Fruit fly (Drosophila melanogaster): ENCODE data around the gene GstD6.

GstD6 gene

DNA sequence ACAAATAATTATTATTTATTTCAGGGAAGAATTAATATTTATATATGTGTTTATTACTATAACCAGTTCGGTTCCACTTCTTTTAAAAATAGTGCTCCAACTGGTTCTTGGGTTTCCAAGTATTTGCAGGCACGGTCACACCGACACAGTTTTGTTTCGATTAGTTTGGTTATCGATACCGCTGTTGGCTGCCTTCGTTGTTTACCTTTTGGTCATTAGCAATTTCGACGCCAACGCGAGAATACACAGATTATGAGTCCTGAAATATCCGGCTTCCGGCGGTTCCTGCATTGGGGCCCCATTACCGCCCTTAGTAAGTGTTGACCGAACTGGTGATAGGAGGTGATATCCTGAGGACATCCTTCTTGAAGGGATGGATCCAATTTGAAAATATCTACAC lies 31.2 kb downstream of the GstD6 start, which contains the start of gene CG5196 (continued):
- TF ChIP-seq Ptx1 (GFP tag; IDR thresholded peaks at IDR 0.05) (no peak), dati (GFP tag; IDR thresholded peaks at IDR 0.05) (no peak), luna (GFP tag; optimal IDR thresholded peaks at IDR 0.05) (no peak), Ets65A (GFP tag) (no peak), chm (GFP tag; IDR thresholded peaks at IDR 0.05) (peak; percentile 43; the same call in 1 of the 2 replicates), kay (GFP tag; optimal IDR thresholded peaks at IDR 0.05) (no peak), Lpt (GFP tag; optimal IDR thresholded peaks at IDR 0.05) (no peak), Scr (GFP tag; IDR thresholded peaks at IDR 0.05; ENCODE audit: partially characterized antibody) (peak; percentile 65), CG1024 (GFP tag; IDR thresholded peaks at IDR 0.05) (no peak), Myb (GFP tag; optimal IDR thresholded peaks at IDR 0.05) (peak; percentile 15), kni (GFP tag; optimal IDR thresholded peaks at IDR 0.05) (peak; percentile 34), CHES-1-like (GFP tag; optimal IDR thresholded peaks at IDR 0.05) (peak; percentile 40), CG17829 (tag; optimal IDR thresholded peaks at IDR 0.05) (peak; percentile 36), CG6813 (GFP tag; optimal IDR thresholded peaks at IDR 0.05) (no peak), CG8290 (GFP tag; optimal IDR thresholded peaks at IDR 0.05) (no peak), CG8290 (tag; optimal IDR thresholded peaks at IDR 0.05) (no peak), tna (GFP tag; IDR thresholded peaks at IDR 0.05; ENCODE audit: partially characterized antibody) (peak; percentile 52), grau (tag; optimal IDR thresholded peaks at IDR 0.05) (peak; percentile 31), abd-A (tag; optimal IDR thresholded peaks at IDR 0.05) (no peak), sna (GFP tag; IDR thresholded peaks at IDR 0.05; ENCODE audit: partially characterized antibody) (peak; percentile 60), caup (GFP tag; optimal IDR thresholded peaks at IDR 0.05; ENCODE audit: severe bottlenecking) (peak; percentile 18), ken (GFP tag; IDR thresholded peaks at IDR 0.05) (no peak), BEAF-32 (GFP tag; optimal IDR thresholded peaks at IDR 0.05) (peak; percentile 73), Neu2 (GFP tag; optimal IDR thresholded peaks at IDR 0.05; ENCODE audit: borderline replicate concordance) (no peak), CG13775 (GFP tag; optimal IDR thresholded peaks at IDR 0.05) (no peak), PHDP (tag; optimal IDR thresholded peaks at IDR 0.05) (peak; percentile 40), CG32772 (GFP tag; IDR thresholded peaks at IDR 0.05) (no peak), Jarid2 (GFP tag; optimal IDR thresholded peaks at IDR 0.05) (no peak), Six4 (GFP tag; optimal IDR thresholded peaks at IDR 0.05) (no peak), al (GFP tag; IDR thresholded peaks at IDR 0.05) (no peak), CG33213 (GFP tag; optimal IDR thresholded peaks at IDR 0.05) (no peak), vfl (GFP tag; optimal IDR thresholded peaks at IDR 0.05) (no peak), CG16815 (GFP tag; optimal IDR thresholded peaks at IDR 0.05) (no peak), nom (GFP tag; optimal IDR thresholded peaks at IDR 0.05) (peak; percentile 45), dan (GFP tag; IDR thresholded peaks at IDR 0.05) (no peak), insv (GFP tag; optimal IDR thresholded peaks at IDR 0.05) (peak in 1 of 2 experiments; percentile 53), phol (tag; optimal IDR thresholded peaks at IDR 0.05) (no peak), MBD-R2 (GFP tag; IDR thresholded peaks at IDR 0.05) (peak; percentile 95), zen (tag; optimal IDR thresholded peaks at IDR 0.05) (peak; percentile 89), CG11696 (GFP tag; IDR thresholded peaks at IDR 0.05) (no peak), CG17912 (GFP tag; optimal IDR thresholded peaks at IDR 0.05) (no peak), CG32767 (GFP tag; IDR thresholded peaks at IDR 0.05) (no peak), CG9817 (tag; optimal IDR thresholded peaks at IDR 0.05) (no peak), CG12299 (tag; optimal IDR thresholded peaks at IDR 0.05) (peak; percentile 24), CG6175 (GFP tag; IDR thresholded peaks at IDR 0.05) (no peak), chinmo (GFP tag; IDR thresholded peaks at IDR 0.05; ENCODE audit: partially characterized antibody) (peak; percentile 67; the same call in 1 of the 4 replicates), CG13287 (GFP tag; IDR thresholded peaks at IDR 0.05; ENCODE audit: partially characterized antibody) (peak; percentile 84), Dbx (GFP tag; IDR thresholded peaks at IDR 0.05) (no peak), CG34422 (GFP tag; IDR thresholded peaks at IDR 0.05) (peak; percentile 84; the same call in 2 of the 3 replicates), sens-2 (GFP tag; IDR thresholded peaks at IDR 0.05) (no peak), CG3065 (GFP tag; optimal IDR thresholded peaks at IDR 0.05) (no peak), ro (GFP tag; IDR thresholded peaks at IDR 0.05) (no peak)
